Fruit fly (Drosophila melanogaster): ENCODE measurements around the gene Nup154.
A peak's percentile ranks its signal among the peaks of the same experiment; 100 is the strongest.

Nup154 gene

DNA sequence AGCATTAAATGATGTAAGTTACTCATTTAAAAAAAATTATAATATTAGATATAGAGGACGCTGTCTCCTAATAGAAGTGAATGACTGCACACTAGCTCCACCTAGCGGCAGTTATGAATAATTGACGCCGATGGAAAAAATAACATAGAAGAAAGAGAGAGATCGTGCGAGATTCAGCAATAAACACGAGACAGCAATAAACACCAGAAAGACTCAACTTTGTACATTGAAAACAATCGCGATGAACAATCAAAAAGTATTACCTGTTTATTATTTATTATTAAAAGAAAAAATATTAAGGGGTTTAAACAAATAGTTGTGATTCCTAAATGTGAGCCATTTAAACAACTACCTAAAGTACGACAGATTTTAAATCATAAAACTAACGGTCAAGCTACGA lies 18.5 kb upstream of the Nup154 start (continued):
- no peak for TF ChIP-seq CG12219 (GFP tag; optimal IDR thresholded peaks at IDR 0.05)
- no peak for TF ChIP-seq CG8089 (GFP tag; optimal IDR thresholded peaks at IDR 0.05)
- no peak for TF ChIP-seq mirr (GFP tag; optimal IDR thresholded peaks at IDR 0.05)
- no peak for TF ChIP-seq CG6683 (GFP tag; optimal IDR thresholded peaks at IDR 0.05)
- peak; percentile 19; the same call in 1 of the 3 replicates for TF ChIP-seq knrl (GFP tag; IDR thresholded peaks at IDR 0.05; ENCODE audit: partially characterized antibody)
- no peak for TF ChIP-seq Nf-YC (tag; optimal IDR thresholded peaks at IDR 0.05)
- TF ChIP-seq CoRest (tag; optimal IDR thresholded peaks at IDR 0.05) = no peak
- no peak for TF ChIP-seq CG10274 (GFP tag; optimal IDR thresholded peaks at IDR 0.05)
- TF ChIP-seq CG12299 (tag; optimal IDR thresholded peaks at IDR 0.05) = no peak
- no peak for TF ChIP-seq slou (GFP tag; optimal IDR thresholded peaks at IDR 0.05)
- peak; percentile 77 for TF ChIP-seq Ets65A (GFP tag)
- peak; percentile 65 for TF ChIP-seq onecut (GFP tag; IDR thresholded peaks at IDR 0.05)
- TF ChIP-seq CG12236 (GFP tag; optimal IDR thresholded peaks at IDR 0.05) = no peak
- no peak for TF ChIP-seq unpg (GFP tag; optimal IDR thresholded peaks at IDR 0.05)
- TF ChIP-seq Dref (GFP tag; IDR thresholded peaks at IDR 0.05) = no peak
- no peak for TF ChIP-seq crc (GFP tag; optimal IDR thresholded peaks at IDR 0.05)
- no peak for TF ChIP-seq dmrt99B (tag; optimal IDR thresholded peaks at IDR 0.05)
- TF ChIP-seq eyg (GFP tag; optimal IDR thresholded peaks at IDR 0.05) = no peak
- no peak for TF ChIP-seq Chrac-16 (GFP tag; optimal IDR thresholded peaks at IDR 0.05)
- TF ChIP-seq CG6813 (GFP tag; optimal IDR thresholded peaks at IDR 0.05) = peak; percentile 34
- no peak for TF ChIP-seq gt (GFP tag; IDR thresholded peaks at IDR 0.05)
- TF ChIP-seq CG7786 (GFP tag; optimal IDR thresholded peaks at IDR 0.05) = no peak
- TF ChIP-seq CG10209 (GFP tag; optimal IDR thresholded peaks at IDR 0.05) = no peak
- no peak for TF ChIP-seq CG18599 (GFP tag; optimal IDR thresholded peaks at IDR 0.05)
- no peak; the same call in 1 of the 2 replicates for TF ChIP-seq Drgx (GFP tag; IDR thresholded peaks at IDR 0.05)
- TF ChIP-seq D19A (tag; optimal IDR thresholded peaks at IDR 0.05) = no peak
- peak; percentile 40 for TF ChIP-seq CG15696 (tag; optimal IDR thresholded peaks at IDR 0.05)
- TF ChIP-seq gsb (GFP tag; IDR thresholded peaks at IDR 0.05) = no peak
- no peak for TF ChIP-seq CG1647 (GFP tag; optimal IDR thresholded peaks at IDR 0.05)
- no peak for TF ChIP-seq TFAM (GFP tag; optimal IDR thresholded peaks at IDR 0.05)
- TF ChIP-seq kay (GFP tag; optimal IDR thresholded peaks at IDR 0.05) = no peak
- TF ChIP-seq CG2199 (GFP tag; IDR thresholded peaks at IDR 0.05) = peak; percentile 82; the same call in 2 of the 3 replicates
- no peak for TF ChIP-seq CG11085 (GFP tag; IDR thresholded peaks at IDR 0.05)
- TF ChIP-seq CG11456 (GFP tag; IDR thresholded peaks at IDR 0.05) = no peak
- TF ChIP-seq grn (GFP tag; optimal IDR thresholded peaks at IDR 0.05) = no peak
- TF ChIP-seq gce (GFP tag; IDR thresholded peaks at IDR 0.05) = no peak; the same call in 2 of the 3 replicates
- TF ChIP-seq Hr78 (GFP tag; optimal IDR thresholded peaks at IDR 0.05) = no peak
- no peak for TF ChIP-seq CG6791 (GFP tag; IDR thresholded peaks at IDR 0.05; ENCODE audit: partially characterized antibody)
- no peak for TF ChIP-seq lab (GFP tag; optimal IDR thresholded peaks at IDR 0.05)
- no peak for TF ChIP-seq Oaz (GFP tag; IDR thresholded peaks at IDR 0.05)
- TF ChIP-seq NK7.1 (GFP tag; optimal IDR thresholded peaks at IDR 0.05) = no peak
- TF ChIP-seq CG1529 (GFP tag; optimal IDR thresholded peaks at IDR 0.05) = no peak
- peak; percentile 91 for TF ChIP-seq Dip2 (GFP tag; IDR thresholded peaks at IDR 0.05)
- TF ChIP-seq CG4404 (GFP tag; IDR thresholded peaks at IDR 0.05) = no peak
- TF ChIP-seq Adf1 (GFP tag; IDR thresholded peaks at IDR 0.05) = no peak
- TF ChIP-seq zen (tag; optimal IDR thresholded peaks at IDR 0.05) = peak; percentile 40
- peak; percentile 7 for TF ChIP-seq CG8281 (tag; optimal IDR thresholded peaks at IDR 0.05)
- TF ChIP-seq CG14860 (GFP tag; IDR thresholded peaks at IDR 0.05; ENCODE audit: partially characterized antibody) = no peak
- no peak for TF ChIP-seq CG3163 (GFP tag; optimal IDR thresholded peaks at IDR 0.05)
- TF ChIP-seq esg (GFP tag; conservative IDR thresholded peaks at IDR 0.05) = peak; percentile 39
- no peak for TF ChIP-seq Vsx1 (GFP tag; optimal IDR thresholded peaks at IDR 0.05)
